Worm (Caenorhabditis elegans): ENCODE data around the gene bigr-1.

bigr-1 gene

ce11 chrII:11154957-11155356, 26.5 kb upstream of the bigr-1 start:
- no peak for TF ChIP-seq daf-8 (GFP tag; IDR thresholded peaks at IDR 0.05)
- no peak for TF ChIP-seq Y75B8A.6 (GFP tag; IDR thresholded peaks at IDR 0.05)
- TF ChIP-seq ceh-82 (tag; optimal IDR thresholded peaks at IDR 0.05): no peak
- no peak for TF ChIP-seq pqm-1 (tag; optimal IDR thresholded peaks at IDR 0.05)
- peak; percentile 6; the same call in 1 of the 2 replicates for TF ChIP-seq php-3 (GFP tag; IDR thresholded peaks at IDR 0.05)
- TF ChIP-seq hlh-11 (tag; optimal IDR thresholded peaks at IDR 0.05): peak; percentile 33
- TF ChIP-seq mxl-2 (GFP tag; conservative IDR thresholded peaks at IDR 0.05): no peak
- TF ChIP-seq daf-16 (GFP tag; optimal IDR thresholded peaks at IDR 0.05): no peak
- TF ChIP-seq daf-16 (tag; optimal IDR thresholded peaks at IDR 0.05): peak; percentile 90
- no peak for TF ChIP-seq lin-13 (GFP tag; optimal IDR thresholded peaks at IDR 0.05)
- no peak for TF ChIP-seq skn-1 (tag; optimal IDR thresholded peaks at IDR 0.05)
- TF ChIP-seq lsy-2 (tag; optimal IDR thresholded peaks at IDR 0.05): no peak
- TF ChIP-seq dmd-6 (GFP tag; IDR thresholded peaks at IDR 0.05): peak; percentile 24

ce11 chrII:11155400-11155799, 26.1 kb upstream of the bigr-1 start:
- TF ChIP-seq nhr-102 (tag; optimal IDR thresholded peaks at IDR 0.05) (no peak), aha-1 (tag) (peak; percentile 97), hlh-11 (tag; optimal IDR thresholded peaks at IDR 0.05) (peak; percentile 8), hlh-30 (tag; optimal IDR thresholded peaks at IDR 0.05; ENCODE audit: insufficient read depth) (peak; percentile 14), dve-1 (tag; optimal IDR thresholded peaks at IDR 0.05; ENCODE audit: insufficient read depth) (peak; percentile 4), daf-16 (GFP tag; optimal IDR thresholded peaks at IDR 0.05) (no peak), daf-16 (tag; optimal IDR thresholded peaks at IDR 0.05) (peak; percentile 43), ztf-7 (tag; optimal IDR thresholded peaks at IDR 0.05) (no peak), zag-1 (tag; optimal IDR thresholded peaks at IDR 0.05) (no peak), dmd-6 (GFP tag; IDR thresholded peaks at IDR 0.05) (peak; percentile 37)

ce11 chrII:11156160-11156559, 25.3 kb upstream of the bigr-1 start:
- TF ChIP-seq hlh-11 (tag; optimal IDR thresholded peaks at IDR 0.05) (peak; percentile 16), nhr-111 (GFP tag; optimal IDR thresholded peaks at IDR 0.05) (no peak), lin-15B (tag; optimal IDR thresholded peaks at IDR 0.05) (no peak), ceh-82 (tag; optimal IDR thresholded peaks at IDR 0.05) (no peak), lim-7 (GFP tag; IDR thresholded peaks at IDR 0.05) (no peak), snpc-4 (tag; optimal IDR thresholded peaks at IDR 0.05) (no peak), mxl-3 (GFP tag; optimal IDR thresholded peaks at IDR 0.05) (no peak), lin-29 (GFP tag; IDR thresholded peaks at IDR 0.05) (no peak), ztf-7 (tag; optimal IDR thresholded peaks at IDR 0.05) (no peak), hif-1 (tag; optimal IDR thresholded peaks at IDR 0.05) (no peak), rbr-2 (tag; optimal IDR thresholded peaks at IDR 0.05) (no peak), unc-39 (tag; optimal IDR thresholded peaks at IDR 0.05) (no peak), dve-1 (tag; optimal IDR thresholded peaks at IDR 0.05; ENCODE audit: insufficient read depth) (peak; percentile 43), mdt-29 (GFP tag; IDR thresholded peaks at IDR 0.05) (no peak), lin-38 (GFP tag; IDR thresholded peaks at IDR 0.05) (no peak), F26F4.8 (GFP tag; conservative IDR thresholded peaks at IDR 0.05) (no peak), lir-3 (tag; optimal IDR thresholded peaks at IDR 0.05) (no peak), pha-4 (GFP tag; IDR thresholded peaks at IDR 0.05) (no peak), pha-4 (tag; optimal IDR thresholded peaks at IDR 0.05) (no peak), F44E2.7 (GFP tag; IDR thresholded peaks at IDR 0.05) (no peak), lsy-2 (tag; optimal IDR thresholded peaks at IDR 0.05) (no peak), nhr-77 (tag; optimal IDR thresholded peaks at IDR 0.05) (peak; percentile 50), nhr-237 (tag; optimal IDR thresholded peaks at IDR 0.05) (no peak), Y5F2A.4 (GFP tag; optimal IDR thresholded peaks at IDR 0.05) (no peak), Y105C5A.15 (GFP tag; IDR thresholded peaks at IDR 0.05) (no peak), daf-16 (GFP tag; optimal IDR thresholded peaks at IDR 0.05) (no peak), daf-16 (tag; optimal IDR thresholded peaks at IDR 0.05) (peak; percentile 90), attf-4 (tag; optimal IDR thresholded peaks at IDR 0.05) (no peak), hlh-30 (tag; optimal IDR thresholded peaks at IDR 0.05; ENCODE audit: insufficient read depth) (peak; percentile 3), ctbp-1 (GFP tag; IDR thresholded peaks at IDR 0.05) (no peak), unc-130 (GFP tag; optimal IDR thresholded peaks at IDR 0.05) (no peak), nhr-28 (tag; optimal IDR thresholded peaks at IDR 0.05) (peak; percentile 53), saeg-2 (GFP tag; IDR thresholded peaks at IDR 0.05) (no peak)
